Worm (Caenorhabditis elegans) whole organism, L1 larva: ENCODE data around the gene kcc-1.

Experiments used
- F16B12.6 ChIP-seq: fragments of 150-350 bp; optimal IDR thresholded peaks from 2 replicates; lab custom pipeline; 2014; ENCODE audit warnings: missing biosample characterization, missing genetic modification characterization
- aly-2 ChIP-seq: fragments of 150-350 bp; optimal IDR thresholded peaks from 2 replicates; lab custom pipeline; 2014; ENCODE audit warnings: missing biosample characterization, missing genetic modification characterization
- ama-1 ChIP-seq: fragments of 150-350 bp; optimal IDR thresholded peaks from 2 replicates; lab custom pipeline; 2014
- blmp-1 ChIP-seq: fragments of 150-350 bp; optimal IDR thresholded peaks from 2 replicates; lab custom pipeline; 2014; ENCODE audit warnings: missing biosample characterization, missing genetic modification characterization
- ceh-63 ChIP-seq: fragments of 200-800 bp; sonication (Bioruptor generic); optimal IDR thresholded peaks from 2 replicates; lab custom pipeline; 2018; ENCODE audit warnings: mild to moderate bottlenecking, missing genetic modification characterization, missing compliant biosample characterization
- ceh-90 ChIP-seq: sonication (generic microtip); optimal IDR thresholded peaks from 2 replicates; lab custom pipeline; 2016; ENCODE audit warnings: missing genetic modification characterization, missing compliant biosample characterization
- ces-1 ChIP-seq: fragments of 150-350 bp; optimal IDR thresholded peaks from 2 replicates; lab custom pipeline; 2014; ENCODE audit warnings: missing biosample characterization, missing genetic modification reagents, missing genetic modification characterization
- dpl-1 ChIP-seq, 3 experiments: fragments of 150-350 bp in 2 of 3; sonication (generic microtip) in 1 of 3; optimal IDR thresholded peaks; 2 replicates each; lab custom pipeline; 2014 to 2017; ENCODE audit warnings: missing biosample characterization in 3 of 3, missing genetic modification characterization in 3 of 3, missing genetic modification reagents in 3 of 3
- dsc-1 ChIP-seq: sonication (generic microtip); optimal IDR thresholded peaks from 2 replicates; lab custom pipeline; 2016; ENCODE audit warnings: mild to moderate bottlenecking, missing genetic modification characterization, missing compliant biosample characterization
- efl-1 ChIP-seq, 4 experiments: fragments of 150-350 bp; optimal IDR thresholded peaks in 3 of 4; peaks in 1 of 4; 1 replicate in 1 of 4; 2 replicates in 3 of 4; lab custom pipeline; 2014; ENCODE audit warnings: missing biosample characterization in 2 of 4, missing genetic modification characterization in 2 of 4, missing genetic modification reagents in 2 of 4
- egl-27 ChIP-seq, 2 experiments: fragments of 150-350 bp in 1 of 2; sonication (generic microtip); optimal IDR thresholded peaks; 3 replicates each; lab custom pipeline; 2017 to 2018; ENCODE audit warnings: missing biosample characterization in 2 of 2, missing genetic modification characterization in 2 of 2, missing genetic modification reagents in 2 of 2
- elt-3 ChIP-seq, 6 experiments: fragments of 150-350 bp in 1 of 6; sonication (generic microtip); optimal IDR thresholded peaks; 2 replicates each; lab custom pipeline; 2017 to 2018; ENCODE audit warnings: missing biosample characterization in 6 of 6, missing genetic modification characterization in 6 of 6, inconsistent platforms in 1 of 6
- ets-5 ChIP-seq: fragments of 200-800 bp; sonication (Bioruptor generic); IDR thresholded peaks from 2 replicates; pipeline ENCODE4 v1.3.6; 2022; ENCODE audit warnings: missing genetic modification characterization, missing compliant biosample characterization
- fkh-4 ChIP-seq: sonication (generic microtip); optimal IDR thresholded peaks from 2 replicates; lab custom pipeline; 2016; ENCODE audit warnings: missing compliant biosample characterization, missing genetic modification characterization, borderline replicate concordance
- fos-1 ChIP-seq: fragments of 150-350 bp; optimal IDR thresholded peaks from 2 replicates; lab custom pipeline; 2014; ENCODE audit warnings: missing biosample characterization, missing genetic modification characterization
- hpl-2 ChIP-seq: fragments of 150-350 bp; optimal IDR thresholded peaks from 2 replicates; lab custom pipeline; 2014; ENCODE audit warnings: missing biosample characterization, missing genetic modification reagents, missing genetic modification characterization
- lin-13 ChIP-seq: fragments of 150-350 bp; optimal IDR thresholded peaks from 2 replicates; lab custom pipeline; 2014; ENCODE audit warnings: missing biosample characterization, missing genetic modification reagents, missing genetic modification characterization
- lin-14 ChIP-seq: fragments of 200-800 bp; sonication (Bioruptor generic); optimal IDR thresholded peaks from 2 replicates; lab custom pipeline; 2018; ENCODE audit warnings: mild to moderate bottlenecking, missing genetic modification characterization, moderate library complexity, missing compliant biosample characterization
- lin-15B ChIP-seq: fragments of 150-350 bp; sonication (generic microtip); optimal IDR thresholded peaks from 3 replicates; lab custom pipeline; 2014; ENCODE audit warnings: missing biosample characterization, missing genetic modification characterization
- lin-39 ChIP-seq: fragments of 150-350 bp; optimal IDR thresholded peaks from 2 replicates; lab custom pipeline; 2014; ENCODE audit warnings: missing biosample characterization, missing genetic modification reagents, missing genetic modification characterization
- lsy-2 ChIP-seq, 2 experiments: fragments of 150-350 bp; optimal IDR thresholded peaks; 2 replicates each; lab custom pipeline; 2014; ENCODE audit warnings: missing biosample characterization in 2 of 2, missing genetic modification characterization in 2 of 2
- mab-9 ChIP-seq: fragments of 200-800 bp; sonication (Bioruptor generic); IDR thresholded peaks from 2 replicates; pipeline ENCODE4 v1.3.6; 2022; ENCODE audit warnings: missing genetic modification reagents, missing genetic modification characterization, missing compliant biosample characterization
- mdl-1 ChIP-seq, 2 experiments: fragments of 150-350 bp; optimal IDR thresholded peaks; 2 replicates each; lab custom pipeline; 2014 to 2017; ENCODE audit warnings: missing biosample characterization in 2 of 2, missing genetic modification characterization in 2 of 2, inconsistent platforms in 1 of 2
- mef-2 ChIP-seq: fragments of 150-350 bp; optimal IDR thresholded peaks from 2 replicates; lab custom pipeline; 2014; ENCODE audit warnings: missing biosample characterization, missing genetic modification characterization
- mep-1 ChIP-seq: fragments of 150-350 bp; optimal IDR thresholded peaks from 2 replicates; lab custom pipeline; 2014; ENCODE audit warnings: missing biosample characterization, missing genetic modification characterization
- nhr-11 ChIP-seq: fragments of 150-350 bp; optimal IDR thresholded peaks from 2 replicates; lab custom pipeline; 2014; ENCODE audit warnings: missing biosample characterization, missing genetic modification characterization
- nhr-20 ChIP-seq: sonication (generic microtip); optimal IDR thresholded peaks from 2 replicates; lab custom pipeline; 2016; ENCODE audit warnings: mild to moderate bottlenecking, missing genetic modification characterization, missing compliant biosample characterization
- nhr-28 ChIP-seq: fragments of 150-350 bp; optimal IDR thresholded peaks from 2 replicates; lab custom pipeline; 2014; ENCODE audit warnings: missing biosample characterization, missing genetic modification characterization
- nhr-47 ChIP-seq: sonication (generic microtip); optimal IDR thresholded peaks from 2 replicates; lab custom pipeline; 2016; ENCODE audit warnings: mild to moderate bottlenecking, missing genetic modification characterization, moderate library complexity, missing compliant biosample characterization
- nhr-71 ChIP-seq: sonication (generic microtip); optimal IDR thresholded peaks from 2 replicates; lab custom pipeline; 2016; ENCODE audit warnings: mild to moderate bottlenecking, missing genetic modification characterization, moderate library complexity, missing compliant biosample characterization
- nhr-84 ChIP-seq: sonication (generic microtip); optimal IDR thresholded peaks from 2 replicates; lab custom pipeline; 2017; ENCODE audit warnings: missing biosample characterization, missing genetic modification characterization
- nhr-85 ChIP-seq: sonication (generic microtip); peaks from one replicate; lab custom pipeline; 2016; ENCODE audit warnings: missing genetic modification characterization, inconsistent platforms, missing compliant biosample characterization
- pag-3 ChIP-seq: sonication (generic microtip); optimal IDR thresholded peaks from 2 replicates; lab custom pipeline; 2017; ENCODE audit warnings: missing genetic modification characterization, mild to moderate bottlenecking, missing compliant biosample characterization, antibody characterized with exemption, borderline replicate concordance; ENCODE audit not compliant: insufficient read depth
- pax-3 ChIP-seq: fragments of 200-800 bp; sonication (Bioruptor generic); optimal IDR thresholded peaks from 2 replicates; lab custom pipeline; 2018; ENCODE audit warnings: mild to moderate bottlenecking, missing genetic modification characterization, moderate library complexity, missing compliant biosample characterization
- pqm-1 ChIP-seq: sonication (generic microtip); optimal IDR thresholded peaks from 3 replicates; lab custom pipeline; 2017; ENCODE audit warnings: missing biosample characterization, missing genetic modification characterization
- rnt-1 ChIP-seq: sonication (generic microtip); optimal IDR thresholded peaks from 2 replicates; lab custom pipeline; 2016; ENCODE audit warnings: mild to moderate bottlenecking, missing genetic modification characterization, moderate library complexity, missing compliant biosample characterization
- skn-1 ChIP-seq: fragments of 150-350 bp; optimal IDR thresholded peaks from 2 replicates; lab custom pipeline; 2014; ENCODE audit warnings: missing biosample characterization, missing genetic modification characterization
- snu-23 ChIP-seq: sonication (generic microtip); optimal IDR thresholded peaks from 2 replicates; lab custom pipeline; 2016; ENCODE audit warnings: missing genetic modification characterization, missing compliant biosample characterization
- sptf-1 ChIP-seq: fragments of 150-350 bp; optimal IDR thresholded peaks from 2 replicates; lab custom pipeline; 2014; ENCODE audit warnings: missing biosample characterization, missing genetic modification characterization
- tlp-1 ChIP-seq: fragments of 150-350 bp; optimal IDR thresholded peaks from 2 replicates; lab custom pipeline; 2014; ENCODE audit warnings: missing biosample characterization, missing genetic modification characterization
- unc-30 ChIP-seq: sonication (generic microtip); optimal IDR thresholded peaks from 2 replicates; lab custom pipeline; 2017; ENCODE audit warnings: missing biosample characterization, missing genetic modification characterization
- zag-1 ChIP-seq: fragments of 150-350 bp; optimal IDR thresholded peaks from 2 replicates; lab custom pipeline; 2014; ENCODE audit warnings: missing biosample characterization, missing genetic modification characterization
- zip-4 ChIP-seq: fragments of 200-800 bp; sonication (Bioruptor generic); optimal IDR thresholded peaks from 2 replicates; lab custom pipeline; 2018; ENCODE audit warnings: mild to moderate bottlenecking, missing genetic modification characterization, moderate library complexity, missing compliant biosample characterization
- ztf-11 ChIP-seq, 2 experiments: sonication (generic microtip); optimal IDR thresholded peaks; 2 replicates each; lab custom pipeline; 2016 to 2017; ENCODE audit warnings: missing genetic modification characterization in 2 of 2, missing biosample characterization in 1 of 2, missing compliant biosample characterization in 1 of 2

kcc-1 gene

ce11 chrIV:7230198-7230597 lies 24.1 kb downstream of the kcc-1 start, which contains the start of gene cap-1 (continued):
- TF ChIP-seq fos-1 (tag; lab: Kevin White, UChicago) (peak; percentile 58), nhr-47 (peak; percentile 62), pqm-1 (tag; lab: Kevin White, UChicago) (no peak), rnt-1 (peak; percentile 77), zip-4 (no peak), nhr-85 (tag; lab: Kevin White, UChicago) (peak; percentile 53), skn-1 (peak; percentile 66), ces-1 (GFP tag; lab: Kevin White, UChicago) (no peak), ets-5 (GFP tag; lab: Robert Waterston, UW) (no peak), ztf-11 (tag; optimal IDR thresholded peaks at IDR 0.05; lab: Kevin White, UChicago) (no peak), zag-1 (tag; lab: Kevin White, UChicago) (no peak), mab-9 (GFP tag; lab: Robert Waterston, UW) (no peak), dsc-1 (tag; lab: Kevin White, UChicago) (peak; percentile 39), lin-39 (tag; lab: Kevin White, UChicago) (no peak), hpl-2 (no peak), F16B12.6 (peak; percentile 27), pax-3 (tag; lab: Kevin White, UChicago) (no peak), aly-2 (tag; lab: Kevin White, UChicago) (no peak), unc-30 (tag; lab: Kevin White, UChicago) (no peak), nhr-28 (tag; lab: Kevin White, UChicago) (no peak), lin-15B (tag; lab: Kevin White, UChicago) (peak; percentile 69), nhr-11 (tag; lab: Kevin White, UChicago) (no peak), snu-23 (GFP tag; lab: Kevin White, UChicago) (peak; percentile 80), lin-13 (GFP tag; lab: Kevin White, UChicago) (no peak), sptf-1 (tag; lab: Kevin White, UChicago) (no peak), ama-1 (lab: Kevin White, UChicago) (no peak), tlp-1 (tag; lab: Kevin White, UChicago) (no peak), dpl-1 (GFP tag; optimal IDR thresholded peaks at IDR 0.05; lab: Kevin White, UChicago) (peak; percentile 51 to 69 (median 57)), egl-27 (tag; optimal IDR thresholded peaks at IDR 0.05; lab: Kevin White, UChicago) (no peak), ceh-63 (GFP tag; lab: Kevin White, UChicago) (no peak), ceh-90 (no peak), mdl-1 (tag; optimal IDR thresholded peaks at IDR 0.05; lab: Kevin White, UChicago) (peak in 1 of 2 experiments; percentile 40)

- no peak for TF ChIP-seq fkh-4 (tag; lab: Kevin White, UChicago)
- no peak for TF ChIP-seq efl-1 (optimal IDR thresholded peaks at IDR 0.05; lab: Kevin White, UChicago)
- peak in 1 of 2 experiments; percentile 61 for TF ChIP-seq efl-1 (GFP tag; optimal IDR thresholded peaks at IDR 0.05 in 1 of 2; lab: Kevin White, UChicago)
These were observed 24.9 kb downstream of the kcc-1 start, which contains the start of gene D2024.4 for ce11 chrIV:7230935-7231334. D2024.4 (plus strand) TSS chrIV:7231235.

- TF ChIP-seq lin-14 (GFP tag; lab: Kevin White, UChicago), result peak; percentile 59
- TF ChIP-seq lsy-2 (tag; optimal IDR thresholded peaks at IDR 0.05; lab: Kevin White, UChicago), result peak in 1 of 2 experiments; percentile 15
- TF ChIP-seq elt-3 (tag; optimal IDR thresholded peaks at IDR 0.05; lab: Kevin White, UChicago), result peak in 2 of 6 experiments; percentile 3 to 7
- TF ChIP-seq hpl-2, result no peak
- TF ChIP-seq skn-1, result no peak
- TF ChIP-seq mep-1 (tag; lab: Kevin White, UChicago), result peak; percentile 29
- no peak for TF ChIP-seq mef-2 (tag; lab: Kevin White, UChicago)
- peak; percentile 28 for TF ChIP-seq rnt-1
- peak; percentile 81 for TF ChIP-seq blmp-1 (tag; lab: Kevin White, UChicago)
- peak; percentile 32 for TF ChIP-seq nhr-71 (tag; lab: Kevin White, UChicago)
- TF ChIP-seq unc-30 (tag; lab: Kevin White, UChicago), result no peak
- TF ChIP-seq nhr-20 (tag; lab: Kevin White, UChicago), result peak; percentile 17
- TF ChIP-seq nhr-85 (tag; lab: Kevin White, UChicago), result peak; percentile 68
- TF ChIP-seq snu-23 (GFP tag; lab: Kevin White, UChicago), result peak; percentile 34
- TF ChIP-seq nhr-84 (tag; lab: Kevin White, UChicago), result no peak
- TF ChIP-seq pag-3 (tag; lab: Kevin White, UChicago), result peak; percentile 57
These were observed 27.5 kb downstream of the kcc-1 start for ce11 chrIV:7233566-7234014.
